Worm (Caenorhabditis elegans) whole organism, L4 larva: Measurements from ENCODE around the gene rha-1.
A peak's percentile ranks its signal among the peaks of the same experiment; 100 is the strongest.

Experiments used
- T20F7.1 ChIP-seq: fragments of 200-800 bp; sonication (Bioruptor generic); optimal IDR thresholded peaks from 2 replicates; lab custom pipeline; 2018; ENCODE audit warnings: mild to moderate bottlenecking, missing genetic modification characterization, missing compliant biosample characterization
- Y75B8A.6 ChIP-seq: fragments of 200-800 bp; sonication (Bioruptor generic); IDR thresholded peaks from 2 replicates; pipeline ENCODE4 v1.3.6; 2022; ENCODE audit warnings: missing genetic modification reagents, missing genetic modification characterization, missing compliant biosample characterization
- ZK546.5 ChIP-seq, 2 experiments: sonication (generic microtip); optimal IDR thresholded peaks; 2 replicates each; lab custom pipeline; 2017; ENCODE audit warnings: missing biosample characterization in 2 of 2, missing genetic modification characterization in 2 of 2
- attf-4 ChIP-seq: sonication (generic microtip); optimal IDR thresholded peaks from 3 replicates; lab custom pipeline; 2017; ENCODE audit warnings: missing biosample characterization, missing genetic modification characterization
- ceh-20 ChIP-seq: fragments of 200-800 bp; sonication (Bioruptor generic); IDR thresholded peaks from 2 replicates; pipeline ENCODE4 v1.3.6; 2022; ENCODE audit warnings: missing genetic modification reagents, missing genetic modification characterization, missing compliant biosample characterization
- ceh-32 ChIP-seq: sonication (generic microtip); optimal IDR thresholded peaks from 2 replicates; lab custom pipeline; 2016; ENCODE audit warnings: mild to moderate bottlenecking, missing genetic modification characterization, missing compliant biosample characterization; ENCODE audit not compliant: poor library complexity
- ceh-44 ChIP-seq: fragments of 200-800 bp; sonication (Bioruptor generic); IDR thresholded peaks from 2 replicates; pipeline ENCODE4 v1.3.6; 2022; ENCODE audit warnings: missing genetic modification reagents, missing genetic modification characterization, missing compliant biosample characterization
- ctbp-1 ChIP-seq: fragments of 200-800 bp; sonication (Bioruptor generic); IDR thresholded peaks from 2 replicates; pipeline ENCODE4 v1.3.6; 2022; ENCODE audit warnings: missing genetic modification reagents, missing genetic modification characterization, missing compliant biosample characterization
- daf-12 ChIP-seq: fragments of 150-350 bp; optimal IDR thresholded peaks from 2 replicates; lab custom pipeline; 2014; ENCODE audit warnings: missing biosample characterization, missing genetic modification reagents, missing genetic modification characterization
- daf-16 ChIP-seq, 3 experiments: sonication (generic microtip); optimal IDR thresholded peaks; 2 replicates each; lab custom pipeline; 2016 to 2017; ENCODE audit warnings: missing genetic modification characterization in 3 of 3, missing genetic modification reagents in 3 of 3, mild to moderate bottlenecking in 2 of 3, missing compliant biosample characterization in 2 of 3, missing biosample characterization in 1 of 3, moderate library complexity in 1 of 3
- daf-8 ChIP-seq: fragments of 200-800 bp; sonication (Bioruptor generic); IDR thresholded peaks from 2 replicates; pipeline ENCODE4 v1.3.6; 2022; ENCODE audit warnings: missing genetic modification characterization, missing compliant biosample characterization
- dmd-6 ChIP-seq: fragments of 200-800 bp; sonication (Bioruptor generic); IDR thresholded peaks from 2 replicates; pipeline ENCODE4 v1.3.6; 2022; ENCODE audit warnings: missing genetic modification reagents, missing genetic modification characterization, missing compliant biosample characterization
- dve-1 ChIP-seq: sonication (generic microtip); optimal IDR thresholded peaks from 2 replicates; lab custom pipeline; 2017; ENCODE audit warnings: antibody characterized with exemption, mild to moderate bottlenecking, missing genetic modification characterization, missing compliant biosample characterization; ENCODE audit not compliant: insufficient read depth
- egl-27 ChIP-seq: sonication (generic microtip); optimal IDR thresholded peaks from 3 replicates; lab custom pipeline; 2017; ENCODE audit warnings: missing biosample characterization, missing genetic modification reagents, missing genetic modification characterization
- lim-7 ChIP-seq: fragments of 200-800 bp; sonication (Bioruptor generic); IDR thresholded peaks from 2 replicates; pipeline ENCODE4 v1.3.6; 2022; ENCODE audit warnings: missing genetic modification characterization, missing compliant biosample characterization
- lir-3 ChIP-seq: sonication (generic microtip); optimal IDR thresholded peaks from 2 replicates; lab custom pipeline; 2016; ENCODE audit warnings: mild to moderate bottlenecking, missing genetic modification characterization, missing compliant biosample characterization
- mdl-1 ChIP-seq, 2 experiments: fragments of 150-350 bp in 1 of 2; sonication (generic microtip) in 1 of 2; optimal IDR thresholded peaks; 2 replicates each; lab custom pipeline; 2014 to 2017; ENCODE audit warnings: missing biosample characterization in 2 of 2, missing genetic modification characterization in 2 of 2
- mdt-29 ChIP-seq: fragments of 200-800 bp; sonication (Bioruptor generic); IDR thresholded peaks from 2 replicates; pipeline ENCODE4 v1.3.6; 2022; ENCODE audit warnings: missing genetic modification reagents, missing genetic modification characterization, missing compliant biosample characterization
- nhr-10 ChIP-seq: fragments of 150-350 bp; optimal IDR thresholded peaks from 2 replicates; lab custom pipeline; 2014; ENCODE audit warnings: missing biosample characterization, missing genetic modification characterization
- nhr-111 ChIP-seq: fragments of 200-800 bp; sonication (Bioruptor generic); optimal IDR thresholded peaks from 2 replicates; lab custom pipeline; 2018; ENCODE audit warnings: mild to moderate bottlenecking, missing genetic modification characterization, missing compliant biosample characterization
- nhr-28 ChIP-seq: fragments of 150-350 bp; optimal IDR thresholded peaks from 2 replicates; lab custom pipeline; 2014; ENCODE audit warnings: missing biosample characterization, missing genetic modification characterization
- nhr-48 ChIP-seq: sonication (generic microtip); optimal IDR thresholded peaks from 2 replicates; lab custom pipeline; 2016; ENCODE audit warnings: mild to moderate bottlenecking, missing genetic modification characterization, missing compliant biosample characterization
- nhr-6 ChIP-seq: fragments of 150-350 bp; optimal IDR thresholded peaks from 2 replicates; lab custom pipeline; 2014; ENCODE audit warnings: missing biosample characterization, missing genetic modification characterization
- nhr-77 ChIP-seq: fragments of 150-350 bp; optimal IDR thresholded peaks from 2 replicates; lab custom pipeline; 2014; ENCODE audit warnings: missing biosample characterization, missing genetic modification characterization
- php-3 ChIP-seq: fragments of 200-800 bp; sonication (Bioruptor generic); IDR thresholded peaks from 2 replicates; pipeline ENCODE4 v1.3.6; 2022; ENCODE audit warnings: missing genetic modification reagents, missing genetic modification characterization, missing compliant biosample characterization
- pqm-1 ChIP-seq: sonication (generic microtip); optimal IDR thresholded peaks from 2 replicates; lab custom pipeline; 2017; ENCODE audit warnings: missing biosample characterization, missing genetic modification characterization
- sdz-12 ChIP-seq: fragments of 200-800 bp; sonication (Bioruptor generic); optimal IDR thresholded peaks from 2 replicates; lab custom pipeline; 2018; ENCODE audit warnings: mild to moderate bottlenecking, missing genetic modification characterization, missing compliant biosample characterization
- set-16 ChIP-seq: fragments of 200-800 bp; sonication (Bioruptor generic); IDR thresholded peaks from 2 replicates; pipeline ENCODE4 v1.3.6; 2022; ENCODE audit warnings: missing genetic modification reagents, missing genetic modification characterization, missing compliant biosample characterization
- snpc-4 ChIP-seq: fragments of 150-350 bp; optimal IDR thresholded peaks from 2 replicates; lab custom pipeline; 2014; ENCODE audit warnings: missing biosample characterization, missing genetic modification characterization
- tra-1 ChIP-seq: fragments of 200-800 bp; sonication (Bioruptor generic); IDR thresholded peaks from 2 replicates; pipeline ENCODE4 v1.3.6; 2022; ENCODE audit warnings: missing genetic modification reagents, missing genetic modification characterization, missing compliant biosample characterization
- unc-130 ChIP-seq: sonication (generic microtip); optimal IDR thresholded peaks from 2 replicates; lab custom pipeline; 2016; ENCODE audit warnings: missing genetic modification reagents, missing genetic modification characterization, missing compliant biosample characterization
- unc-62 ChIP-seq, 3 experiments: fragments of 150-350 bp in 1 of 3; sonication (generic microtip); optimal IDR thresholded peaks in 2 of 3; peaks in 1 of 3; 1 replicate in 1 of 3; 2 replicates in 2 of 3; lab custom pipeline; 2014 to 2017; ENCODE audit warnings: missing biosample characterization in 3 of 3, missing genetic modification characterization in 3 of 3, missing genetic modification reagents in 3 of 3, missing genotype in 1 of 3
- vab-7 ChIP-seq: fragments of 200-800 bp; sonication (Bioruptor generic); IDR thresholded peaks from 2 replicates; pipeline ENCODE4 v1.3.6; 2022; ENCODE audit warnings: missing genetic modification reagents, missing genetic modification characterization, missing compliant biosample characterization
- zip-11 ChIP-seq: fragments of 200-800 bp; sonication (Bioruptor generic); IDR thresholded peaks from 2 replicates; pipeline ENCODE4 v1.3.6; 2022; ENCODE audit warnings: missing genetic modification characterization, missing compliant biosample characterization
- ztf-11 ChIP-seq: fragments of 150-350 bp; optimal IDR thresholded peaks from 2 replicates; lab custom pipeline; 2014; ENCODE audit warnings: missing biosample characterization, missing genetic modification characterization

rha-1 gene

ce11 chrII:8917339-8917738 lies 33.9 kb upstream of the rha-1 start:
- TF ChIP-seq daf-16 (GFP tag; optimal IDR thresholded peaks at IDR 0.05; lab: Kevin White, UChicago) (no peak), daf-16 (tag; optimal IDR thresholded peaks at IDR 0.05; lab: Kevin White, UChicago) (peak; percentile 54), nhr-28 (tag; lab: Kevin White, UChicago) (peak; percentile 65), daf-8 (GFP tag; lab: Robert Waterston, UW) (no peak), pqm-1 (peak; percentile 6), ceh-20 (GFP tag; lab: Robert Waterston, UW) (no peak), nhr-77 (peak; percentile 19)

ce11 chrII:8916656-8917055 lies 33.2 kb upstream of the rha-1 start:
- TF ChIP-seq mdt-29 (GFP tag; lab: Robert Waterston, UW) (no peak), vab-7 (GFP tag; lab: Robert Waterston, UW) (no peak)

- TF ChIP-seq nhr-6 (tag; lab: Kevin White, UChicago): no peak
- TF ChIP-seq ceh-44: no peak
- no peak for TF ChIP-seq ctbp-1 (GFP tag; lab: Robert Waterston, UW)
- no peak for TF ChIP-seq ztf-11 (tag; lab: Kevin White, UChicago)
- TF ChIP-seq unc-62 (GFP tag; optimal IDR thresholded peaks at IDR 0.05 in 1 of 2; lab: Kevin White, UChicago): no peak
- no peak for TF ChIP-seq unc-62 (tag; optimal IDR thresholded peaks at IDR 0.05; lab: Kevin White, UChicago)
- TF ChIP-seq snpc-4: no peak
- peak; percentile 47; the same call in 1 of the 2 replicates for TF ChIP-seq tra-1 (GFP tag; lab: Robert Waterston, UW)
- TF ChIP-seq egl-27 (tag; lab: Kevin White, UChicago): no peak
- TF ChIP-seq dmd-6 (GFP tag; lab: Robert Waterston, UW): peak; percentile 89
- TF ChIP-seq ceh-20 (GFP tag; lab: Robert Waterston, UW): peak; percentile 68; the same call in 1 of the 2 replicates
- no peak for TF ChIP-seq unc-130 (GFP tag; lab: Kevin White, UChicago)
- no peak for TF ChIP-seq mdl-1 (tag; optimal IDR thresholded peaks at IDR 0.05; lab: Kevin White, UChicago)
- no peak for TF ChIP-seq nhr-10
- peak; percentile 15 for TF ChIP-seq dve-1 (tag; lab: Kevin White, UChicago)
Observed at ce11 chrII:8914654-8915053, 31.2 kb upstream of the rha-1 start.

ce11 chrII:8912523-8913017 lies 29.1 kb upstream of the rha-1 start:
- TF ChIP-seq attf-4 (tag; lab: Kevin White, UChicago): no peak
- no peak for TF ChIP-seq mdl-1 (tag; optimal IDR thresholded peaks at IDR 0.05; lab: Kevin White, UChicago)
- no peak for TF ChIP-seq set-16 (GFP tag; lab: Robert Waterston, UW)
- no peak for TF ChIP-seq daf-12
- no peak for TF ChIP-seq ZK546.5 (tag; optimal IDR thresholded peaks at IDR 0.05; lab: Kevin White, UChicago)
- no peak for TF ChIP-seq ceh-44
- no peak for TF ChIP-seq sdz-12 (GFP tag; lab: Kevin White, UChicago)
- TF ChIP-seq T20F7.1 (GFP tag; lab: Kevin White, UChicago): no peak
- TF ChIP-seq nhr-6 (tag; lab: Kevin White, UChicago): no peak
- no peak for TF ChIP-seq nhr-111

ce11 chrII:8911929-8912328 lies 28.5 kb upstream of the rha-1 start, which contains the start of gene B0457.4:
B0457.4 (minus strand) TSS chrII:8912029.
- no peak for TF ChIP-seq lim-7 (GFP tag; lab: Robert Waterston, UW)
- no peak for TF ChIP-seq nhr-111
- TF ChIP-seq daf-16 (GFP tag; optimal IDR thresholded peaks at IDR 0.05; lab: Kevin White, UChicago): no peak
- no peak for TF ChIP-seq daf-16 (tag; optimal IDR thresholded peaks at IDR 0.05; lab: Kevin White, UChicago)
- no peak for TF ChIP-seq Y75B8A.6 (GFP tag; lab: Robert Waterston, UW)

- TF ChIP-seq php-3: no peak
- TF ChIP-seq zip-11 (GFP tag; lab: Robert Waterston, UW): no peak
- TF ChIP-seq lir-3: no peak
- no peak for TF ChIP-seq ceh-44
- TF ChIP-seq ceh-32 (tag; lab: Kevin White, UChicago): no peak
- TF ChIP-seq unc-62 (GFP tag; optimal IDR thresholded peaks at IDR 0.05 in 1 of 2; lab: Kevin White, UChicago): peak in 1 of 2 experiments; percentile 96
- TF ChIP-seq unc-62 (tag; optimal IDR thresholded peaks at IDR 0.05; lab: Kevin White, UChicago): no peak
- no peak for TF ChIP-seq nhr-48 (tag; lab: Kevin White, UChicago)
Observed at ce11 chrII:8903871-8904270, 20.4 kb upstream of the rha-1 start.
